Worm (Caenorhabditis elegans) whole organism, mixed stage, embryonic: ENCODE data around the gene clp-1.
A peak's percentile ranks its signal among the peaks of the same experiment; 100 is the strongest.

ENCODE experiments used
- M03D4.4 ChIP-seq: sonication (generic microtip); optimal IDR thresholded peaks from 2 replicates; lab custom pipeline; 2017; ENCODE audit warnings: mild to moderate bottlenecking, missing genetic modification characterization, missing compliant biosample characterization
- blmp-1 ChIP-seq: fragments of 150-350 bp; optimal IDR thresholded peaks from 2 replicates; lab custom pipeline; 2014; ENCODE audit warnings: missing biosample characterization, missing genetic modification characterization
- ceh-39 ChIP-seq: fragments of 150-350 bp; optimal IDR thresholded peaks from 2 replicates; lab custom pipeline; 2014; ENCODE audit warnings: missing biosample characterization, missing genetic modification characterization
- ceh-43 ChIP-seq: fragments of 200-800 bp; sonication (Bioruptor generic); optimal IDR thresholded peaks from 2 replicates; lab custom pipeline; 2018; ENCODE audit warnings: mild to moderate bottlenecking, missing genetic modification characterization, moderate library complexity, missing compliant biosample characterization
- ceh-83 ChIP-seq: fragments of 200-800 bp; sonication (Bioruptor generic); optimal IDR thresholded peaks from 2 replicates; lab custom pipeline; 2018; ENCODE audit warnings: mild to moderate bottlenecking, missing genetic modification characterization, missing compliant biosample characterization
- ces-1 ChIP-seq: fragments of 150-350 bp; optimal IDR thresholded peaks from 2 replicates; lab custom pipeline; 2014; ENCODE audit warnings: missing biosample characterization, missing genetic modification reagents, missing genetic modification characterization
- drap-1 ChIP-seq: fragments of 200-800 bp; sonication (Bioruptor generic); optimal IDR thresholded peaks from 3 replicates; lab custom pipeline; 2018; ENCODE audit warnings: mild to moderate bottlenecking, missing genetic modification characterization, missing compliant biosample characterization
- ham-2 ChIP-seq: fragments of 200-800 bp; sonication (Bioruptor generic); optimal IDR thresholded peaks from 2 replicates; lab custom pipeline; 2018; ENCODE audit warnings: mild to moderate bottlenecking, missing genetic modification characterization, missing compliant biosample characterization
- hlh-1 ChIP-seq: fragments of 150-350 bp; optimal IDR thresholded peaks from 2 replicates; lab custom pipeline; 2014; ENCODE audit warnings: missing biosample characterization, missing genetic modification reagents, missing genetic modification characterization
- lsy-2 ChIP-seq: fragments of 150-350 bp; optimal IDR thresholded peaks from 2 replicates; lab custom pipeline; 2014; ENCODE audit warnings: missing biosample characterization, missing genetic modification characterization
- mab-5 ChIP-seq: fragments of 150-350 bp; optimal IDR thresholded peaks from 2 replicates; lab custom pipeline; 2014; ENCODE audit warnings: missing biosample characterization, missing genetic modification characterization
- mls-2 ChIP-seq: sonication (generic microtip); optimal IDR thresholded peaks from 2 replicates; lab custom pipeline; 2016; ENCODE audit warnings: mild to moderate bottlenecking, missing genetic modification characterization, moderate library complexity, missing compliant biosample characterization
- nhr-12 ChIP-seq: fragments of 150-350 bp; optimal IDR thresholded peaks from 2 replicates; lab custom pipeline; 2014; ENCODE audit warnings: missing biosample characterization, missing genetic modification characterization
- nhr-2 ChIP-seq: fragments of 150-350 bp; optimal IDR thresholded peaks from 2 replicates; lab custom pipeline; 2014; ENCODE audit warnings: missing biosample characterization, missing genetic modification characterization
- nhr-237 ChIP-seq: fragments of 150-350 bp; optimal IDR thresholded peaks from 2 replicates; lab custom pipeline; 2014; ENCODE audit warnings: missing biosample characterization, missing genetic modification characterization
- nhr-28 ChIP-seq: fragments of 150-350 bp; optimal IDR thresholded peaks from 2 replicates; lab custom pipeline; 2014; ENCODE audit warnings: missing biosample characterization, missing genetic modification characterization
- pha-4 ChIP-seq: fragments of 150-350 bp; optimal IDR thresholded peaks from 2 replicates; lab custom pipeline; 2018; ENCODE audit warnings: missing biosample characterization, missing genetic modification reagents, missing genetic modification characterization
- sem-2 ChIP-seq: fragments of 200-800 bp; sonication (Bioruptor generic); optimal IDR thresholded peaks from 2 replicates; lab custom pipeline; 2018; ENCODE audit warnings: mild to moderate bottlenecking, missing genetic modification characterization, missing compliant biosample characterization
- sptf-1 ChIP-seq: sonication (generic microtip); optimal IDR thresholded peaks from 2 replicates; lab custom pipeline; 2017; ENCODE audit warnings: mild to moderate bottlenecking, missing genetic modification characterization, moderate library complexity, missing compliant biosample characterization
- unc-120 ChIP-seq: sonication (generic microtip); optimal IDR thresholded peaks from 2 replicates; lab custom pipeline; 2017; ENCODE audit warnings: missing genetic modification characterization, missing compliant biosample characterization; ENCODE audit not compliant: poor library complexity, severe bottlenecking
- unc-39 ChIP-seq: fragments of 150-350 bp; optimal IDR thresholded peaks from 2 replicates; lab custom pipeline; 2014; ENCODE audit warnings: missing biosample characterization, missing genetic modification characterization

Gene clp-1

ce11 chrIII:8029487-8029886, 49.7 kb downstream of the clp-1 start, which contains the start of gene F44B9.8:
Gene F44B9.8 (minus strand): TSS chrIII:8029649.
- TF ChIP-seq unc-120 (tag; lab: Kevin White, UChicago) (no peak), lsy-2 (tag; lab: Kevin White, UChicago) (peak; percentile 39), hlh-1 (tag; lab: Kevin White, UChicago) (no peak), blmp-1 (no peak), nhr-237 (tag; lab: Kevin White, UChicago) (peak; percentile 31), pha-4 (tag; lab: Kevin White, UChicago) (peak; percentile 17)

ce11 chrIII:8030963-8031362, 51.2 kb downstream of the clp-1 start, which contains the start of gene F44B9.9:
Gene F44B9.9 (minus strand): TSS chrIII:8031063.
- no peak for TF ChIP-seq nhr-12 (tag; lab: Kevin White, UChicago)
- TF ChIP-seq ceh-83 (GFP tag; lab: Kevin White, UChicago), result no peak
- no peak for TF ChIP-seq pha-4 (tag; lab: Kevin White, UChicago)
- no peak for TF ChIP-seq hlh-1 (tag; lab: Kevin White, UChicago)
- no peak for TF ChIP-seq mls-2 (tag; lab: Kevin White, UChicago)
- no peak for TF ChIP-seq M03D4.4
- no peak for TF ChIP-seq drap-1
- no peak for TF ChIP-seq ceh-39 (tag; lab: Kevin White, UChicago)
- TF ChIP-seq sptf-1 (tag; lab: Kevin White, UChicago), result no peak
- no peak for TF ChIP-seq mab-5 (tag; lab: Kevin White, UChicago)
- TF ChIP-seq ces-1, result no peak
- no peak for TF ChIP-seq unc-39 (tag; lab: Kevin White, UChicago)
- TF ChIP-seq sem-2 (GFP tag; lab: Kevin White, UChicago), result no peak

- no peak for TF ChIP-seq ham-2 (GFP tag; lab: Kevin White, UChicago)
- TF ChIP-seq pha-4 (tag; lab: Kevin White, UChicago), result no peak
- no peak for TF ChIP-seq nhr-28
- TF ChIP-seq nhr-2, result no peak
- TF ChIP-seq ceh-43 (GFP tag; lab: Kevin White, UChicago), result no peak
These were observed 53.8 kb downstream of the clp-1 start, which contains the start of gene F44B9.10 for ce11 chrIII:8033534-8033933. Gene F44B9.10 (minus strand): TSS chrIII:8033634.
